Worm (Caenorhabditis elegans): ENCODE measurements around the gene F01D5.8.
"Not testable (repeated sequence)": the region's sequence is repeated elsewhere in the genome, so short reads cannot be mapped to it uniquely, and the experiment has no call there.

- TF ChIP-seq ceh-36 (tag; optimal IDR thresholded peaks at IDR 0.05); hnd-1 (tag; optimal IDR thresholded peaks at IDR 0.05); ama-1 (optimal IDR thresholded peaks at IDR 0.05); F13C5.2 (tag; optimal IDR thresholded peaks at IDR 0.05); tbx-11 (GFP tag; IDR thresholded peaks at IDR 0.05); tra-4 (tag; optimal IDR thresholded peaks at IDR 0.05); flt-1 (GFP tag; IDR thresholded peaks at IDR 0.05); ceh-13 (GFP tag; optimal IDR thresholded peaks at IDR 0.05): not testable (repeated sequence)
Measured at ce11 chrII:14000044-14000443, 10.5 kb upstream of the F01D5.8 start, which contains the start of gene F01D5.3.

Measured in whole organism, early embryonic.